Worm (Caenorhabditis elegans) whole organism, L4/young adult: ENCODE data around the gene M03D4.3.

Source experiments
- W03F9.2 ChIP-seq: fragments of 150-350 bp; optimal IDR thresholded peaks from 2 replicates; lab custom pipeline; 2014; ENCODE audit warnings: missing biosample characterization, missing genetic modification characterization
- dao-5 ChIP-seq: sonication (generic microtip); optimal IDR thresholded peaks from 2 replicates; lab custom pipeline; 2016; ENCODE audit warnings: missing genotype, missing genetic modification characterization, moderate library complexity, missing compliant biosample characterization
- him-1 ChIP-seq: sonication (generic microtip); optimal IDR thresholded peaks from 2 replicates; lab custom pipeline; 2016; ENCODE audit warnings: missing genotype, missing genetic modification reagents, missing genetic modification characterization, missing compliant biosample characterization

DNA sequence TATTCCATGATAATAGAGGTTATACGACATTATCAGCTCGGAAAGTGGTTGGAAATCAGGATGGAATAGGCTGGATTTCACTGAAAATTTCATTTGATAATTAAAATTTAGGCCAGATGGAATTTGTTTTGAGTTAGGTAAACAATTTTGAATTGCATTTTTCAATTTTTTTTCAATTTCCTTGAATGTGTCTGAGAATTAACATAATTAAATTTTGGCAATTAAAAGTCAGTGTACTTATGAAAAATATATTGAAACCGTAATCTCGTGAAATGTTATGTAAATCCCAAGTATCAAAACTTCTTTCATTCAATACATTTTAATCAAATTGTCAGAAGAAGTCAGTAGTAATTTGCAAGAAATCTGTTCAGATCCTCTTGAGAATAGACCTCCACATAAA, 33.8 kb upstream of the M03D4.3 start:
- TF ChIP-seq W03F9.2 (tag; lab: Kevin White, UChicago) (no peak), dao-5 (tag; lab: Kevin White, UChicago) (no peak), him-1 (no peak)
